Fruit fly (Drosophila melanogaster) S2 (cell line): ENCODE measurements around the gene CG7300.

Experiments
- CG8478 ChIP-seq: fragments of >200 bp; optimal IDR thresholded peaks from 2 replicates; lab custom pipeline; 2018
- CTCF ChIP-seq, 2 experiments: fragments of >200 bp; optimal IDR thresholded peaks; 2 replicates each; lab custom pipeline; 2018

dm6 chr2L:10676933-10677714 lies 20.7 kb downstream of the CG7300 start, which contains the start of gene CG17104:
- TF ChIP-seq CG8478 = no peak
- no peak for TF ChIP-seq CTCF (optimal IDR thresholded peaks at IDR 0.05; lab: Kevin White, UChicago)
